Worm (Caenorhabditis elegans) whole organism, late embryonic: ENCODE measurements around the gene dot-1.4.

Experiments
- ahr-1 ChIP-seq: sonication (generic microtip); optimal IDR thresholded peaks from 2 replicates; lab custom pipeline; 2016; ENCODE audit warnings: missing genetic modification characterization, missing compliant biosample characterization
- ama-1 ChIP-seq: fragments of 150-350 bp; optimal IDR thresholded peaks from 2 replicates; lab custom pipeline; 2014
- ceh-2 ChIP-seq: sonication (generic microtip); optimal IDR thresholded peaks from 2 replicates; lab custom pipeline; 2016; ENCODE audit warnings: missing genotype, missing genetic modification characterization, missing compliant biosample characterization
- dmd-4 ChIP-seq: sonication (generic microtip); optimal IDR thresholded peaks from 2 replicates; lab custom pipeline; 2016; ENCODE audit warnings: borderline replicate concordance, missing genetic modification characterization, missing compliant biosample characterization
- elt-2 ChIP-seq: sonication (generic microtip); optimal IDR thresholded peaks from 2 replicates; lab custom pipeline; 2016; ENCODE audit warnings: missing genetic modification reagents, missing genetic modification characterization, missing compliant biosample characterization
- gmeb-2 ChIP-seq: sonication (generic microtip); optimal IDR thresholded peaks from 2 replicates; lab custom pipeline; 2016; ENCODE audit warnings: missing genetic modification characterization, inconsistent platforms, missing compliant biosample characterization
- hlh-30 ChIP-seq: sonication (generic microtip); optimal IDR thresholded peaks from 2 replicates; lab custom pipeline; 2017; ENCODE audit warnings: antibody characterized with exemption, missing genetic modification characterization, missing compliant biosample characterization; ENCODE audit not compliant: insufficient read depth
- lin-11 ChIP-seq: fragments of 200-800 bp; sonication (Bioruptor generic); optimal IDR thresholded peaks from 2 replicates; lab custom pipeline; 2018; ENCODE audit warnings: mild to moderate bottlenecking, missing genetic modification characterization, missing compliant biosample characterization
- pag-3 ChIP-seq: sonication (generic microtip); optimal IDR thresholded peaks from 2 replicates; lab custom pipeline; 2016; ENCODE audit warnings: missing compliant biosample characterization, missing genetic modification characterization, borderline replicate concordance
- pax-1 ChIP-seq: fragments of 150-350 bp; optimal IDR thresholded peaks from 2 replicates; lab custom pipeline; 2014; ENCODE audit warnings: missing biosample characterization, missing genetic modification characterization
- sox-4 ChIP-seq: sonication (generic microtip); optimal IDR thresholded peaks from 2 replicates; lab custom pipeline; 2017; ENCODE audit warnings: mild to moderate bottlenecking, missing genetic modification characterization, inconsistent platforms, missing compliant biosample characterization

- TF ChIP-seq ahr-1 (no peak), elt-2 (tag; lab: Kevin White, UChicago) (peak; percentile 84), dmd-4 (no peak), pax-1 (no peak), hlh-30 (tag; lab: Kevin White, UChicago) (no peak), ama-1 (lab: Kevin White, UChicago) (no peak), ceh-2 (no peak), pag-3 (no peak), lin-11 (no peak), gmeb-2 (no peak), sox-4 (tag; lab: Kevin White, UChicago) (no peak)
These were observed 36.7 kb upstream of the dot-1.4 start for ce11 chrX:11968024-11968598.
